Fruit fly (Drosophila melanogaster) whole organism, embryonic: ENCODE measurements around the gene Vm34Ca.

Experiments
- Antp ChIP-seq: fragments of 200-800 bp; sonication (Bioruptor generic); optimal IDR thresholded peaks from 3 replicates; lab custom pipeline; 2016; ENCODE audit warnings: missing biosample characterization, missing genetic modification characterization
- BEAF-32 ChIP-seq: fragments of 200-800 bp; sonication (Bioruptor generic); optimal IDR thresholded peaks from 3 replicates; lab custom pipeline; 2017; ENCODE audit warnings: missing biosample characterization, missing genetic modification characterization, mild to moderate bottlenecking, moderate library complexity, missing genetic modification reagents
- Bgb ChIP-seq: fragments of 200-800 bp; sonication (Bioruptor generic); IDR thresholded peaks from 2 replicates; pipeline ENCODE4 v1.3.6; 2022; ENCODE audit warnings: missing biosample characterization, missing genetic modification characterization; ENCODE audit not compliant: partially characterized antibody
- Bteb2 ChIP-seq: fragments of 200-800 bp; sonication (Bioruptor generic); optimal IDR thresholded peaks from 2 replicates; lab custom pipeline; 2016; ENCODE audit warnings: missing biosample characterization, missing genetic modification characterization
- CG10462 ChIP-seq: fragments of 200-800 bp; sonication (Bioruptor generic); optimal IDR thresholded peaks from 2 replicates; lab custom pipeline; 2016; ENCODE audit warnings: missing biosample characterization, missing genetic modification characterization
- CG15011 ChIP-seq: fragments of 200-800 bp; sonication (Bioruptor generic); optimal IDR thresholded peaks from 3 replicates; lab custom pipeline; 2018; ENCODE audit warnings: missing biosample characterization, mild to moderate bottlenecking, missing genetic modification characterization
- CG1529 ChIP-seq: fragments of 200-800 bp; sonication (Bioruptor generic); optimal IDR thresholded peaks from 3 replicates; lab custom pipeline; 2018; ENCODE audit warnings: missing biosample characterization, missing genetic modification characterization
- CG17328 ChIP-seq: fragments of 200-800 bp; sonication (Bioruptor generic); IDR thresholded peaks from 2 replicates; pipeline ENCODE4 v1.3.6; 2022; ENCODE audit warnings: missing biosample characterization, missing genetic modification characterization
- CG2875 ChIP-seq: fragments of 200-800 bp; sonication (Bioruptor generic); optimal IDR thresholded peaks from 2 replicates; lab custom pipeline; 2017; ENCODE audit warnings: missing biosample characterization, mild to moderate bottlenecking, missing genetic modification characterization, missing genetic modification reagents
- CG32772 ChIP-seq: fragments of 200-800 bp; sonication (Bioruptor generic); IDR thresholded peaks from 2 replicates; pipeline ENCODE4 v1.3.6; 2022; ENCODE audit warnings: missing biosample characterization, missing genetic modification characterization
- CG33213 ChIP-seq: fragments of 200-800 bp; sonication (Bioruptor generic); optimal IDR thresholded peaks from 3 replicates; lab custom pipeline; 2016; ENCODE audit warnings: missing biosample characterization, missing genetic modification characterization
- CG3726 ChIP-seq: fragments of 200-800 bp; sonication (Bioruptor generic); IDR thresholded peaks from 3 replicates; pipeline ENCODE4, ENCODE4 v1.3.6; 2022; ENCODE audit warnings: missing biosample characterization, missing genetic modification characterization
- CG43689 ChIP-seq: fragments of 200-800 bp; sonication (Bioruptor generic); IDR thresholded peaks from 2 replicates; pipeline ENCODE4 v1.3.6; 2022; ENCODE audit warnings: missing biosample characterization, missing genetic modification characterization
- CG5953 ChIP-seq: fragments of 200-800 bp; sonication (Bioruptor generic); IDR thresholded peaks from 2 replicates; pipeline ENCODE4 v1.3.6; 2022; ENCODE audit warnings: missing biosample characterization, missing genetic modification characterization
- CG7271 ChIP-seq: fragments of 200-800 bp; sonication (Bioruptor generic); optimal IDR thresholded peaks from 2 replicates; lab custom pipeline; 2018; ENCODE audit warnings: missing biosample characterization, mild to moderate bottlenecking, missing genetic modification characterization, moderate library complexity
- CG7963 ChIP-seq: fragments of 200-800 bp; sonication (Bioruptor generic); IDR thresholded peaks from 3 replicates; pipeline ENCODE4 v1.3.6; 2022; ENCODE audit warnings: missing biosample characterization, missing genetic modification characterization; ENCODE audit not compliant: partially characterized antibody
- CG9797 ChIP-seq: fragments of 200-800 bp; sonication (Bioruptor generic); optimal IDR thresholded peaks from 3 replicates; lab custom pipeline; 2018; ENCODE audit warnings: missing biosample characterization, mild to moderate bottlenecking, missing genetic modification characterization
- CG9876 ChIP-seq: fragments of 200-800 bp; sonication (Bioruptor generic); optimal IDR thresholded peaks from 2 replicates; lab custom pipeline; 2016; ENCODE audit warnings: missing biosample characterization, missing genetic modification characterization
- Deaf1 ChIP-seq: fragments of 200-800 bp; optimal IDR thresholded peaks from 3 replicates; lab custom pipeline; 2019; ENCODE audit warnings: missing biosample characterization, mild to moderate bottlenecking, missing genetic modification characterization, moderate library complexity
- Dip3 ChIP-seq: fragments of 200-800 bp; sonication (Bioruptor generic); optimal IDR thresholded peaks from 3 replicates; lab custom pipeline; 2016; ENCODE audit warnings: missing biosample characterization, missing genetic modification characterization
- Eip74EF ChIP-seq, 2 experiments: fragments of 200-800 bp in 1 of 2; fragments of >200 bp in 1 of 2; sonication (Bioruptor generic) in 1 of 2; optimal IDR thresholded peaks; 2 replicates each; lab custom pipeline; 2017 to 2019; ENCODE audit warnings: missing biosample characterization in 2 of 2, missing genetic modification characterization in 2 of 2, mild to moderate bottlenecking in 1 of 2, moderate library complexity in 1 of 2
- HLHmδ ChIP-seq: fragments of 200-800 bp; sonication (Bioruptor generic); optimal IDR thresholded peaks from 2 replicates; lab custom pipeline; 2018; ENCODE audit warnings: missing biosample characterization, mild to moderate bottlenecking, missing genetic modification characterization, moderate library complexity
- Hmr ChIP-seq: fragments of 200-800 bp; sonication (Bioruptor generic); optimal IDR thresholded peaks from 3 replicates; lab custom pipeline; 2017; ENCODE audit warnings: mild to moderate bottlenecking, missing biosample characterization, missing genetic modification reagents, missing genetic modification characterization
- Kr ChIP-seq: fragments of 200-800 bp; sonication (Bioruptor generic); optimal IDR thresholded peaks from 2 replicates; lab custom pipeline; 2017; ENCODE audit warnings: missing biosample characterization, mild to moderate bottlenecking, missing genetic modification characterization
- Mrtf ChIP-seq: fragments of 200-800 bp; sonication (Bioruptor generic); IDR thresholded peaks from 3 replicates; pipeline ENCODE4 v1.3.6; 2022; ENCODE audit warnings: missing biosample characterization, missing genetic modification characterization
- NFAT ChIP-seq: fragments of 200-800 bp; sonication (Bioruptor generic); IDR thresholded peaks from 2 replicates; pipeline ENCODE4 v1.3.6; 2022; ENCODE audit warnings: missing biosample characterization, missing genetic modification characterization
- Nf-YA ChIP-seq: fragments of 200-800 bp; sonication (Bioruptor generic); IDR thresholded peaks from 2 replicates; pipeline ENCODE4 v1.3.6; 2022; ENCODE audit warnings: missing biosample characterization, missing genetic modification characterization
- Oaz ChIP-seq: fragments of 200-800 bp; sonication (Bioruptor generic); IDR thresholded peaks from 2 replicates; pipeline ENCODE4 v1.3.6; 2022; ENCODE audit warnings: missing biosample characterization, missing genetic modification characterization
- Ssrp ChIP-seq: fragments of 200-800 bp; sonication (Bioruptor generic); optimal IDR thresholded peaks from 2 replicates; lab custom pipeline; 2018; ENCODE audit warnings: missing biosample characterization, mild to moderate bottlenecking, missing genetic modification characterization, moderate library complexity
- Taf1 ChIP-seq: fragments of 200-800 bp; sonication (Bioruptor generic); IDR thresholded peaks from 2 replicates; pipeline ENCODE4 v1.3.6; 2022; ENCODE audit warnings: missing biosample characterization, missing genetic modification characterization
- Xrp1 ChIP-seq: fragments of 200-800 bp; sonication (Bioruptor generic); IDR thresholded peaks from 2 replicates; pipeline ENCODE4 v1.3.6; 2022; ENCODE audit warnings: missing biosample characterization, missing genetic modification characterization
- br ChIP-seq: fragments of >200 bp; optimal IDR thresholded peaks from 2 replicates; lab custom pipeline; 2017
- btn ChIP-seq: fragments of 200-800 bp; sonication (Bioruptor generic); optimal IDR thresholded peaks from 2 replicates; lab custom pipeline; 2016; ENCODE audit warnings: missing biosample characterization, missing genetic modification characterization
- cad ChIP-seq: fragments of >200 bp; optimal IDR thresholded peaks from 2 replicates; lab custom pipeline; 2017; ENCODE audit warnings: missing biosample characterization, missing genetic modification characterization
- ci ChIP-seq: fragments of 200-800 bp; sonication (Bioruptor generic); IDR thresholded peaks from 3 replicates; pipeline ENCODE4 v1.3.6; 2022; ENCODE audit warnings: missing biosample characterization, missing genetic modification characterization
- croc ChIP-seq: fragments of 200-800 bp; sonication (Bioruptor generic); conservative IDR thresholded peaks from 3 replicates; pipeline ENCODE4 v1.3.6; 2022; ENCODE audit warnings: missing biosample characterization, missing genetic modification characterization
- dm ChIP-seq: fragments of 200-800 bp; sonication (Bioruptor generic); optimal IDR thresholded peaks from 3 replicates; lab custom pipeline; 2016; ENCODE audit warnings: missing biosample characterization, missing genetic modification characterization
- fru ChIP-seq: fragments of >200 bp; optimal IDR thresholded peaks from 2 replicates; lab custom pipeline; 2017
- gcm ChIP-seq: fragments of 200-800 bp; sonication (Bioruptor generic); optimal IDR thresholded peaks from 2 replicates; lab custom pipeline; 2019; ENCODE audit warnings: missing biosample characterization, mild to moderate bottlenecking, missing genetic modification characterization, moderate library complexity
- gt ChIP-seq: fragments of 200-800 bp; sonication (Bioruptor generic); IDR thresholded peaks from 2 replicates; pipeline ENCODE4 v1.3.6; 2022; ENCODE audit warnings: missing biosample characterization, missing genetic modification characterization
- her ChIP-seq: fragments of 200-800 bp; sonication (Bioruptor generic); optimal IDR thresholded peaks from 2 replicates; lab custom pipeline; 2016; ENCODE audit warnings: missing biosample characterization, missing genetic modification characterization
- hkb ChIP-seq, 2 experiments: fragments of 200-800 bp in 1 of 2; fragments of >200 bp in 1 of 2; sonication (Bioruptor generic) in 1 of 2; IDR thresholded peaks in 1 of 2; optimal IDR thresholded peaks in 1 of 2; 2 replicates each; pipeline versions ENCODE4 v1.3.6 to Lab custom; 2017 to 2022; ENCODE audit warnings: missing biosample characterization in 1 of 2, missing genetic modification characterization in 1 of 2
- phol ChIP-seq: fragments of 200-800 bp; sonication (Bioruptor generic); optimal IDR thresholded peaks from 3 replicates; lab custom pipeline; 2018; ENCODE audit warnings: missing biosample characterization, mild to moderate bottlenecking, missing genetic modification characterization, moderate library complexity
- repo ChIP-seq: fragments of 200-800 bp; sonication (Bioruptor generic); optimal IDR thresholded peaks from 2 replicates; lab custom pipeline; 2016; ENCODE audit warnings: missing biosample characterization, missing genetic modification characterization
- shn ChIP-seq: fragments of 200-800 bp; sonication (Bioruptor generic); optimal IDR thresholded peaks from 3 replicates; lab custom pipeline; 2016; ENCODE audit warnings: missing biosample characterization, missing genetic modification characterization
- slbo ChIP-seq: fragments of 200-800 bp; sonication (Bioruptor generic); IDR thresholded peaks from 2 replicates; pipeline ENCODE4 v1.3.6; 2022; ENCODE audit warnings: missing biosample characterization, missing genetic modification characterization
- tgo ChIP-seq: fragments of 200-800 bp; sonication (Bioruptor generic); IDR thresholded peaks from 3 replicates; pipeline ENCODE4 v1.3.6; 2022; ENCODE audit warnings: missing biosample characterization, missing genetic modification characterization
- tll ChIP-seq, 2 experiments: fragments of 200-800 bp in 1 of 2; fragments of >200 bp in 1 of 2; sonication (Bioruptor generic) in 1 of 2; optimal IDR thresholded peaks; 2 replicates each; lab custom pipeline; 2017 to 2019; ENCODE audit warnings: missing biosample characterization in 2 of 2, missing genetic modification characterization in 2 of 2, mild to moderate bottlenecking in 1 of 2, moderate library complexity in 1 of 2
- tx ChIP-seq: fragments of 200-800 bp; sonication (Bioruptor generic); optimal IDR thresholded peaks from 2 replicates; lab custom pipeline; 2016; ENCODE audit warnings: missing biosample characterization, missing genetic modification characterization
- vnd ChIP-seq: fragments of 200-800 bp; sonication (Bioruptor generic); IDR thresholded peaks from 3 replicates; pipeline ENCODE4 v1.3.6; 2022; ENCODE audit warnings: missing biosample characterization, missing genetic modification characterization; ENCODE audit not compliant: partially characterized antibody
- z ChIP-seq: fragments of 200-800 bp; sonication (Bioruptor generic); IDR thresholded peaks from 3 replicates; pipeline ENCODE4 v1.3.6; 2022; ENCODE audit warnings: missing biosample characterization, missing genetic modification characterization

Gene Vm34Ca

DNA sequence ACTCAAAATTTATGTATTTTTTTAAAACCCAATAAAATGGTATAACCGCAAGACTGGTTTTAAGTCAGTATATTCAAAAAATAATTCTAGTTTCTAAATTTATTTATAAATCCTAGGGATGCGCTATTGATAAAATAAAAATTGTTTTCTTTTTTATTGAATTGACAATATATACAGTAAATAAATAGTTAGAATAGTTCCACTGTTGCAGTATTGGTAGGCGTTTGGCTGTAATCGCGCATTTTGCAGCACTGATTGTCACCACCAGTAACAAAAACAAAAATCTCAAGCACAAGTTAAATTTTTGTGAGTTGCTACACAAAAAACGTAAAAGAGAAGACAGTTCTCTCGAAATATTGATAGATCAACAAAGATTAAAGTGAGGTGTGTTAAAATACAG lies 42.5 kb downstream of the Vm34Ca start, which contains the start of gene CG31855 (continued):
- TF ChIP-seq phol (tag; lab: Kevin White, UChicago): peak; percentile 70
- TF ChIP-seq repo (GFP tag; lab: Kevin White, UChicago): no peak
- peak; percentile 54; the same call in 2 of the 3 replicates for TF ChIP-seq Mrtf (GFP tag; lab: Robert Waterston, UW)
- TF ChIP-seq gcm (GFP tag; lab: Kevin White, UChicago): peak; percentile 68
- TF ChIP-seq CG10462: peak; percentile 74
- TF ChIP-seq CG7963 (GFP tag; lab: Robert Waterston, UW): no peak
- TF ChIP-seq tx: peak; percentile 68
- TF ChIP-seq slbo (GFP tag; lab: Robert Waterston, UW): peak; percentile 95
- TF ChIP-seq CG5953: peak; percentile 73
- TF ChIP-seq Xrp1 (GFP tag; lab: Robert Waterston, UW): peak; percentile 86
- no peak for TF ChIP-seq Kr (GFP tag; lab: Kevin White, UChicago)
- TF ChIP-seq CG9876 (GFP tag; lab: Kevin White, UChicago): peak; percentile 15
- TF ChIP-seq CG3726 (GFP tag; lab: Robert Waterston, UW): peak; percentile 52; the same call in 1 of the 3 replicates
- peak; percentile 50 for TF ChIP-seq shn (GFP tag; lab: Kevin White, UChicago)
- TF ChIP-seq dm: peak; percentile 59
- peak; percentile 78 for TF ChIP-seq CG32772 (GFP tag; lab: Robert Waterston, UW)
- no peak for TF ChIP-seq btn (GFP tag; lab: Kevin White, UChicago)
- peak; percentile 46 for TF ChIP-seq CG15011 (GFP tag; lab: Kevin White, UChicago)
- peak; percentile 18 for TF ChIP-seq BEAF-32 (GFP tag; lab: Kevin White, UChicago)
- no peak for TF ChIP-seq CG9797
- peak; percentile 94 for TF ChIP-seq NFAT (GFP tag; lab: Robert Waterston, UW)
- TF ChIP-seq CG1529 (GFP tag; lab: Kevin White, UChicago): peak; percentile 56
- peak; percentile 49; the same call in 1 of the 2 replicates for TF ChIP-seq Bgb
- TF ChIP-seq Dip3 (GFP tag; lab: Kevin White, UChicago): peak; percentile 51
- peak; percentile 47 for TF ChIP-seq CG2875 (GFP tag; lab: Kevin White, UChicago)
- no peak for TF ChIP-seq HLHmδ (GFP tag; lab: Kevin White, UChicago)
- peak; percentile 79 for TF ChIP-seq Antp (GFP tag; lab: Kevin White, UChicago)
- TF ChIP-seq CG7271 (tag; lab: Kevin White, UChicago): peak; percentile 33
- TF ChIP-seq vnd (GFP tag; lab: Robert Waterston, UW): 0 out of 3 replicates have a peak, but pooled peaks have one; percentile 35
- TF ChIP-seq Nf-YA: peak; percentile 62
- TF ChIP-seq CG43689 (GFP tag; lab: Robert Waterston, UW): peak; percentile 39; the same call in 1 of the 2 replicates
- TF ChIP-seq Eip74EF (GFP tag; optimal IDR thresholded peaks at IDR 0.05; lab: Kevin White, UChicago): peak in 1 of 2 experiments; percentile 18
- TF ChIP-seq Bteb2 (GFP tag; lab: Kevin White, UChicago): peak; percentile 80
- no peak for TF ChIP-seq tll (GFP tag; optimal IDR thresholded peaks at IDR 0.05; lab: Kevin White, UChicago)
- TF ChIP-seq cad (GFP tag; lab: Kevin White, UChicago): no peak
- TF ChIP-seq fru (lab: Kevin White, UChicago): no peak
- TF ChIP-seq CG33213 (GFP tag; lab: Kevin White, UChicago): peak; percentile 50
- peak; percentile 52 for TF ChIP-seq Deaf1 (tag; lab: Kevin White, UChicago)
- peak; percentile 83 for TF ChIP-seq tgo (GFP tag; lab: Robert Waterston, UW)
- TF ChIP-seq br (lab: Kevin White, UChicago): no peak
- TF ChIP-seq Hmr (GFP tag; lab: Kevin White, UChicago): peak; percentile 85
- no peak for TF ChIP-seq z (GFP tag; lab: Robert Waterston, UW)
- TF ChIP-seq Taf1 (GFP tag; lab: Robert Waterston, UW): peak; percentile 77
- peak; percentile 73 for TF ChIP-seq her
- peak; percentile 83 for TF ChIP-seq CG17328 (GFP tag; lab: Robert Waterston, UW)
- peak; percentile 57; the same call in 1 of the 2 replicates for TF ChIP-seq Oaz (GFP tag; lab: Robert Waterston, UW)
- peak; percentile 53 for TF ChIP-seq croc (GFP tag; lab: Robert Waterston, UW)
- TF ChIP-seq Ssrp (tag; lab: Kevin White, UChicago): peak; percentile 63
- TF ChIP-seq gt (GFP tag; lab: Robert Waterston, UW): no peak
- TF ChIP-seq ci (GFP tag; lab: Robert Waterston, UW): peak; percentile 84
- no peak for TF ChIP-seq hkb (optimal IDR thresholded peaks at IDR 0.05; lab: Kevin White, UChicago)
- peak; percentile 79 for TF ChIP-seq hkb (GFP tag; IDR thresholded peaks at IDR 0.05; lab: Robert Waterston, UW)
